Worm (Caenorhabditis elegans) whole organism, L4 larva: Measurements from ENCODE around the gene pqn-42.

ENCODE experiments used
- F26F4.8 ChIP-seq: fragments of 200-800 bp; sonication (Bioruptor generic); conservative IDR thresholded peaks from 2 replicates; pipeline ENCODE4 v1.3.6; 2022; ENCODE audit warnings: missing genetic modification characterization, missing compliant biosample characterization
- T20F7.1 ChIP-seq: fragments of 200-800 bp; sonication (Bioruptor generic); optimal IDR thresholded peaks from 2 replicates; lab custom pipeline; 2018; ENCODE audit warnings: mild to moderate bottlenecking, missing genetic modification characterization, missing compliant biosample characterization
- Y105C5A.15 ChIP-seq: fragments of 200-800 bp; sonication (Bioruptor generic); IDR thresholded peaks from 2 replicates; pipeline ENCODE4 v1.3.6; 2022; ENCODE audit warnings: missing genetic modification characterization, missing compliant biosample characterization
- Y5F2A.4 ChIP-seq: fragments of 200-800 bp; sonication (Bioruptor generic); optimal IDR thresholded peaks from 2 replicates; lab custom pipeline; 2018; ENCODE audit warnings: mild to moderate bottlenecking, missing genetic modification characterization, missing compliant biosample characterization
- ZK337.2 ChIP-seq: fragments of 200-800 bp; sonication (Bioruptor generic); IDR thresholded peaks from 2 replicates; pipeline ENCODE4 v1.3.6; 2022; ENCODE audit warnings: missing genetic modification reagents, missing genetic modification characterization, missing compliant biosample characterization
- arid-1 ChIP-seq: fragments of 200-800 bp; sonication (Bioruptor generic); conservative IDR thresholded peaks from 2 replicates; pipeline ENCODE4 v1.3.6; 2022; ENCODE audit warnings: missing genetic modification reagents, missing genetic modification characterization, missing compliant biosample characterization
- ceh-28 ChIP-seq: fragments of 150-350 bp; optimal IDR thresholded peaks from 2 replicates; lab custom pipeline; 2014; ENCODE audit warnings: missing biosample characterization, missing genetic modification reagents, missing genetic modification characterization
- ceh-32 ChIP-seq: sonication (generic microtip); optimal IDR thresholded peaks from 2 replicates; lab custom pipeline; 2016; ENCODE audit warnings: mild to moderate bottlenecking, missing genetic modification characterization, missing compliant biosample characterization; ENCODE audit not compliant: poor library complexity
- cey-2 ChIP-seq: sonication (generic microtip); optimal IDR thresholded peaks from 3 replicates; lab custom pipeline; 2017; ENCODE audit warnings: missing genetic modification characterization, mild to moderate bottlenecking, missing compliant biosample characterization, antibody characterized with exemption, borderline replicate concordance; ENCODE audit not compliant: insufficient read depth
- daf-12 ChIP-seq: fragments of 150-350 bp; optimal IDR thresholded peaks from 2 replicates; lab custom pipeline; 2014; ENCODE audit warnings: missing biosample characterization, missing genetic modification reagents, missing genetic modification characterization
- daf-16 ChIP-seq, 3 experiments: sonication (generic microtip); optimal IDR thresholded peaks; 2 replicates each; lab custom pipeline; 2016 to 2017; ENCODE audit warnings: missing genetic modification characterization in 3 of 3, missing genetic modification reagents in 3 of 3, mild to moderate bottlenecking in 2 of 3, missing compliant biosample characterization in 2 of 3, missing biosample characterization in 1 of 3, moderate library complexity in 1 of 3
- daf-8 ChIP-seq: fragments of 200-800 bp; sonication (Bioruptor generic); IDR thresholded peaks from 2 replicates; pipeline ENCODE4 v1.3.6; 2022; ENCODE audit warnings: missing genetic modification characterization, missing compliant biosample characterization
- dmd-6 ChIP-seq: fragments of 200-800 bp; sonication (Bioruptor generic); IDR thresholded peaks from 2 replicates; pipeline ENCODE4 v1.3.6; 2022; ENCODE audit warnings: missing genetic modification reagents, missing genetic modification characterization, missing compliant biosample characterization
- dmd-9 ChIP-seq: fragments of 200-800 bp; sonication (Bioruptor generic); IDR thresholded peaks from 2 replicates; pipeline ENCODE4 v1.3.6; 2022; ENCODE audit warnings: missing genetic modification reagents, missing genetic modification characterization, missing compliant biosample characterization
- dpl-1 ChIP-seq: fragments of 150-350 bp; optimal IDR thresholded peaks from 2 replicates; lab custom pipeline; 2014; ENCODE audit warnings: missing biosample characterization, missing genetic modification reagents, missing genetic modification characterization
- egl-27 ChIP-seq: sonication (generic microtip); optimal IDR thresholded peaks from 3 replicates; lab custom pipeline; 2017; ENCODE audit warnings: missing biosample characterization, missing genetic modification reagents, missing genetic modification characterization
- egl-43 ChIP-seq: fragments of 200-800 bp; sonication (Bioruptor generic); IDR thresholded peaks from 2 replicates; pipeline ENCODE4 v1.3.6; 2022; ENCODE audit warnings: missing genetic modification reagents, missing genetic modification characterization, missing compliant biosample characterization
- gei-8 ChIP-seq: fragments of 200-800 bp; sonication (Bioruptor generic); optimal IDR thresholded peaks from 2 replicates; lab custom pipeline; 2018; ENCODE audit warnings: mild to moderate bottlenecking, missing genetic modification characterization, missing compliant biosample characterization
- hif-1 ChIP-seq, 2 experiments: sonication (generic microtip); optimal IDR thresholded peaks; 2 replicates each; lab custom pipeline; 2016 to 2017; ENCODE audit warnings: missing compliant biosample characterization in 2 of 2, missing genetic modification characterization in 2 of 2, missing genetic modification reagents in 2 of 2, missing genotype in 2 of 2, mild to moderate bottlenecking in 1 of 2
- hmg-1.1 ChIP-seq: fragments of 200-800 bp; sonication (Bioruptor generic); IDR thresholded peaks from 2 replicates; pipeline ENCODE4 v1.3.6; 2022; ENCODE audit warnings: missing genetic modification reagents, missing genetic modification characterization, missing compliant biosample characterization
- jun-1 ChIP-seq: fragments of 150-350 bp; optimal IDR thresholded peaks from 2 replicates; lab custom pipeline; 2014; ENCODE audit warnings: missing biosample characterization, missing genetic modification reagents, missing genetic modification characterization
- lin-15B ChIP-seq: fragments of 150-350 bp; sonication (generic microtip); optimal IDR thresholded peaks from 3 replicates; lab custom pipeline; 2014; ENCODE audit warnings: missing biosample characterization, missing genetic modification characterization
- lin-39 ChIP-seq: fragments of 150-350 bp; optimal IDR thresholded peaks from 2 replicates; lab custom pipeline; 2014; ENCODE audit warnings: missing biosample characterization, missing genetic modification reagents, missing genetic modification characterization
- lir-3 ChIP-seq: sonication (generic microtip); optimal IDR thresholded peaks from 2 replicates; lab custom pipeline; 2016; ENCODE audit warnings: mild to moderate bottlenecking, missing genetic modification characterization, missing compliant biosample characterization
- mdl-1 ChIP-seq, 2 experiments: fragments of 150-350 bp in 1 of 2; sonication (generic microtip) in 1 of 2; optimal IDR thresholded peaks; 2 replicates each; lab custom pipeline; 2014 to 2017; ENCODE audit warnings: missing biosample characterization in 2 of 2, missing genetic modification characterization in 2 of 2
- mes-2 ChIP-seq: sonication (generic microtip); optimal IDR thresholded peaks from 2 replicates; lab custom pipeline; 2016; ENCODE audit warnings: missing genotype, mild to moderate bottlenecking, missing genetic modification characterization, missing compliant biosample characterization; ENCODE audit not compliant: poor library complexity, severe bottlenecking
- mxl-3 ChIP-seq: fragments of 200-800 bp; sonication (Bioruptor generic); optimal IDR thresholded peaks from 2 replicates; lab custom pipeline; 2018; ENCODE audit warnings: mild to moderate bottlenecking, missing genetic modification characterization, missing compliant biosample characterization
- nhr-237 ChIP-seq: sonication (generic microtip); optimal IDR thresholded peaks from 2 replicates; lab custom pipeline; 2017; ENCODE audit warnings: missing biosample characterization, missing genetic modification characterization
- nhr-28 ChIP-seq: fragments of 150-350 bp; optimal IDR thresholded peaks from 2 replicates; lab custom pipeline; 2014; ENCODE audit warnings: missing biosample characterization, missing genetic modification characterization
- nhr-41 ChIP-seq: fragments of 200-800 bp; sonication (Bioruptor generic); IDR thresholded peaks from 2 replicates; pipeline ENCODE4 v1.3.6; 2022; ENCODE audit warnings: missing genetic modification reagents, missing genetic modification characterization, missing compliant biosample characterization
- nhr-77 ChIP-seq: fragments of 150-350 bp; optimal IDR thresholded peaks from 2 replicates; lab custom pipeline; 2014; ENCODE audit warnings: missing biosample characterization, missing genetic modification characterization
- pqm-1 ChIP-seq: sonication (generic microtip); optimal IDR thresholded peaks from 2 replicates; lab custom pipeline; 2017; ENCODE audit warnings: missing biosample characterization, missing genetic modification characterization
- rbr-2 ChIP-seq: sonication (generic microtip); optimal IDR thresholded peaks from 2 replicates; lab custom pipeline; 2016; ENCODE audit warnings: missing genotype, missing genetic modification characterization, missing compliant biosample characterization
- saeg-2 ChIP-seq: fragments of 200-800 bp; sonication (Bioruptor generic); IDR thresholded peaks from 2 replicates; pipeline ENCODE4 v1.3.6; 2022; ENCODE audit warnings: missing genetic modification reagents, missing genetic modification characterization, missing compliant biosample characterization
- sdz-12 ChIP-seq: fragments of 200-800 bp; sonication (Bioruptor generic); optimal IDR thresholded peaks from 2 replicates; lab custom pipeline; 2018; ENCODE audit warnings: mild to moderate bottlenecking, missing genetic modification characterization, missing compliant biosample characterization
- set-16 ChIP-seq: fragments of 200-800 bp; sonication (Bioruptor generic); IDR thresholded peaks from 2 replicates; pipeline ENCODE4 v1.3.6; 2022; ENCODE audit warnings: missing genetic modification reagents, missing genetic modification characterization, missing compliant biosample characterization
- snpc-1.2 ChIP-seq: fragments of 200-800 bp; sonication (Bioruptor generic); IDR thresholded peaks from 2 replicates; pipeline ENCODE4 v1.3.6; 2022; ENCODE audit warnings: missing genetic modification reagents, missing genetic modification characterization, missing compliant biosample characterization
- snpc-4 ChIP-seq: fragments of 150-350 bp; optimal IDR thresholded peaks from 2 replicates; lab custom pipeline; 2014; ENCODE audit warnings: missing biosample characterization, missing genetic modification characterization
- spr-1 ChIP-seq: sonication (generic microtip); optimal IDR thresholded peaks from 2 replicates; lab custom pipeline; 2016; ENCODE audit warnings: mild to moderate bottlenecking, missing genetic modification characterization, missing compliant biosample characterization
- spr-3 ChIP-seq: fragments of 200-800 bp; sonication (Bioruptor generic); optimal IDR thresholded peaks from 2 replicates; lab custom pipeline; 2018; ENCODE audit warnings: mild to moderate bottlenecking, missing genetic modification characterization, missing compliant biosample characterization
- tra-1 ChIP-seq: fragments of 200-800 bp; sonication (Bioruptor generic); IDR thresholded peaks from 2 replicates; pipeline ENCODE4 v1.3.6; 2022; ENCODE audit warnings: missing genetic modification reagents, missing genetic modification characterization, missing compliant biosample characterization
- unc-39 ChIP-seq: sonication (generic microtip); optimal IDR thresholded peaks from 2 replicates; lab custom pipeline; 2017; ENCODE audit warnings: missing biosample characterization, missing genetic modification characterization
- zag-1 ChIP-seq: fragments of 150-350 bp; optimal IDR thresholded peaks from 2 replicates; lab custom pipeline; 2014; ENCODE audit warnings: missing biosample characterization, missing genetic modification characterization
- zfp-2 ChIP-seq: sonication (generic microtip); optimal IDR thresholded peaks from 2 replicates; lab custom pipeline; 2016; ENCODE audit warnings: mild to moderate bottlenecking, missing genetic modification characterization, missing compliant biosample characterization
- zfp-3 ChIP-seq: fragments of 200-800 bp; sonication (Bioruptor generic); conservative IDR thresholded peaks from 2 replicates; pipeline ENCODE4 v1.3.6; 2022; ENCODE audit warnings: missing genetic modification reagents, missing genetic modification characterization, missing compliant biosample characterization
- zip-11 ChIP-seq: fragments of 200-800 bp; sonication (Bioruptor generic); IDR thresholded peaks from 2 replicates; pipeline ENCODE4 v1.3.6; 2022; ENCODE audit warnings: missing genetic modification characterization, missing compliant biosample characterization
- ztf-11 ChIP-seq: fragments of 150-350 bp; optimal IDR thresholded peaks from 2 replicates; lab custom pipeline; 2014; ENCODE audit warnings: missing biosample characterization, missing genetic modification characterization
- ztf-7 ChIP-seq: fragments of 150-350 bp; optimal IDR thresholded peaks from 2 replicates; lab custom pipeline; 2014; ENCODE audit warnings: missing biosample characterization, missing genetic modification characterization

The pqn-42 gene

DNA sequence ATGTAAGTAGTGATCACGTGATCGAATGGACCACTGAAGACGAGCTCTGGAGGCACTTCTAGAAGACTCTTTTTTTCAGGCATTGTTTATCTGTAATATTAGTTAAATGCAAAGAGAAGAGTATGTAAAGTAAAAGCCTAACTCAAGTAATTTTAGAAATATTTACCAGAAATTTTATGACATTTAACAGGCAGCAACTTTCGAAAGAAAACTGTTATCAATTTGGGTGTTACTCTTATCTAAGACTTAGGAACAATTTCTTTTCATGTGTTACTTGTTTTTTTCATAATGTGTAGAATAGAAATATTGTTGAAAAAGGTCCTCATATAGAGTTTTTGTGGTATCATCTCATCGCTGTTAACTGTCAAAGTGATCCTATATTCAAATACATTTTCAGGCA lies 40.9 kb downstream of the pqn-42 start, which contains the start of the genes F42G2.5 and F42G2.7:
TSS of gene F42G2.5 (minus strand) at position 101 of the 400 bp plus-strand sequence.
TSS of gene F42G2.7 (plus strand) at position 270 of the 400 bp plus-strand sequence.
- no peak for TF ChIP-seq daf-16 (GFP tag; optimal IDR thresholded peaks at IDR 0.05; lab: Kevin White, UChicago)
- TF ChIP-seq daf-16 (tag; optimal IDR thresholded peaks at IDR 0.05; lab: Kevin White, UChicago): peak; percentile 80
- peak; percentile 45 for TF ChIP-seq pqm-1 (tag; lab: Kevin White, UChicago)
- TF ChIP-seq saeg-2 (GFP tag; lab: Robert Waterston, UW): no peak
- TF ChIP-seq nhr-28 (tag; lab: Kevin White, UChicago): peak; percentile 32
- no peak for TF ChIP-seq nhr-237 (tag; lab: Kevin White, UChicago)
- TF ChIP-seq, all 104 proteins: peak for 3

DNA sequence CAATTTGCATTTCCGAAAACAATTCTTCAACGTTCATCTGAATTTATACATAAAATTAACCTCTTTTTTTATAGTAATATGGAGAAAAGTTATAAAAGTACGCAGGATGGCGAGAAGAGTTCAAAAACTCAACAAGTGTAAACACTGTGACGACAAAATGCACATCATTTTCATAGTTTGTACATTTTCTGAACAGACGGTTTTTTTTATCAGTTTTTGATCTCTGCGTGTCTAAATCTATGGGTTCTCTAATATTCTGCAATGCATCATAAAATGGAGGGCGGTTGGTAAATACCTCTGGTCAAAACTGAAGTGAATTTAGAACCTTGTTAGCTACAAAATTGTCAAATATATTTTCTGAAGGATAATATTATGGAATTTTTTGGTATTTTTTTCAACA lies 43.3 kb downstream of the pqn-42 start, which contains the start of gene fbxa-4:
TSS of gene fbxa-4 (minus strand) at position 93 of the 400 bp plus-strand sequence.
- TF ChIP-seq zag-1 (tag; lab: Kevin White, UChicago) (no peak), dmd-6 (GFP tag; lab: Robert Waterston, UW) (0 out of 2 replicates have a peak, but pooled peaks have one; percentile 32), snpc-1.2 (GFP tag; lab: Robert Waterston, UW) (no peak), ztf-7 (no peak), nhr-77 (tag; lab: Kevin White, UChicago) (peak; percentile 67), hif-1 (tag; optimal IDR thresholded peaks at IDR 0.05; lab: Kevin White, UChicago) (no peak), ztf-11 (tag; lab: Kevin White, UChicago) (no peak), zfp-2 (tag; lab: Kevin White, UChicago) (no peak), daf-8 (no peak), mxl-3 (GFP tag; lab: Kevin White, UChicago) (no peak), gei-8 (no peak), nhr-41 (GFP tag; lab: Robert Waterston, UW) (no peak), lin-39 (tag; lab: Kevin White, UChicago) (no peak), nhr-237 (tag; lab: Kevin White, UChicago) (no peak), ceh-28 (no peak), tra-1 (GFP tag; lab: Robert Waterston, UW) (no peak), mdl-1 (tag; optimal IDR thresholded peaks at IDR 0.05; lab: Kevin White, UChicago) (no peak), F26F4.8 (GFP tag; lab: Robert Waterston, UW) (no peak), egl-27 (tag; lab: Kevin White, UChicago) (no peak), sdz-12 (GFP tag; lab: Kevin White, UChicago) (no peak), egl-43 (GFP tag; lab: Robert Waterston, UW) (no peak), dpl-1 (GFP tag; lab: Kevin White, UChicago) (no peak), spr-3 (no peak), Y105C5A.15 (GFP tag; lab: Robert Waterston, UW) (no peak), dmd-9 (no peak), cey-2 (no peak), jun-1 (tag; lab: Kevin White, UChicago) (no peak), arid-1 (GFP tag; lab: Robert Waterston, UW) (no peak), spr-1 (tag; lab: Kevin White, UChicago) (no peak), ZK337.2 (no peak), zfp-3 (GFP tag; lab: Robert Waterston, UW) (no peak), T20F7.1 (GFP tag; lab: Kevin White, UChicago) (no peak), unc-39 (no peak), hmg-1.1 (GFP tag; lab: Robert Waterston, UW) (no peak), lin-15B (tag; lab: Kevin White, UChicago) (no peak), snpc-4 (tag; lab: Kevin White, UChicago) (no peak), nhr-28 (tag; lab: Kevin White, UChicago) (peak; percentile 93), saeg-2 (GFP tag; lab: Robert Waterston, UW) (no peak), rbr-2 (tag; lab: Kevin White, UChicago) (no peak), lir-3 (no peak), set-16 (no peak), zip-11 (GFP tag; lab: Robert Waterston, UW) (no peak), ceh-32 (tag; lab: Kevin White, UChicago) (no peak), Y5F2A.4 (GFP tag; lab: Kevin White, UChicago) (no peak), daf-12 (no peak), mes-2 (tag; lab: Kevin White, UChicago) (peak; percentile 18)
